Worm (Caenorhabditis elegans): ENCODE results near the gene kgb-1.

ce11 chrIV:408892-409291 is 943 bp downstream of the kgb-1 start:
- TF ChIP-seq med-1 (GFP tag; optimal IDR thresholded peaks at IDR 0.05; ENCODE audit: insufficient read depth) (no peak), cog-1 (tag; optimal IDR thresholded peaks at IDR 0.05) (no peak), flt-1 (GFP tag; IDR thresholded peaks at IDR 0.05) (no peak), ztf-29 (GFP tag; IDR thresholded peaks at IDR 0.05) (no peak), klf-2 (GFP tag; conservative IDR thresholded peaks at IDR 0.05) (no peak), tab-1 (GFP tag; IDR thresholded peaks at IDR 0.05) (no peak), ztf-23 (GFP tag; IDR thresholded peaks at IDR 0.05) (no peak), T22C8.4 (GFP tag; IDR thresholded peaks at IDR 0.05) (no peak)
